Worm (Caenorhabditis elegans): ENCODE measurements around the gene C35D6.3.

The C35D6.3 gene

ce11 chrIV:16329159-16329558 lies 17.5 kb upstream of the C35D6.3 start, which contains the start of gene srz-74:
Gene srz-74 (plus strand): TSS chrIV:16329459.
- TF ChIP-seq lin-26 (GFP tag; IDR thresholded peaks at IDR 0.05) (no peak), cebp-2 (GFP tag; IDR thresholded peaks at IDR 0.05) (0 out of 2 replicates have a peak, but pooled peaks have one; percentile 14), F55B11.4 (tag; optimal IDR thresholded peaks at IDR 0.05; ENCODE audit: borderline replicate concordance, insufficient read depth) (no peak), egl-18 (GFP tag; IDR thresholded peaks at IDR 0.05) (no peak), lin-40 (tag; optimal IDR thresholded peaks at IDR 0.05) (no peak), sea-2 (GFP tag; IDR thresholded peaks at IDR 0.05) (no peak)

ce11 chrIV:16330508-16330907 lies 16.1 kb upstream of the C35D6.3 start:
- TF ChIP-seq atf-7 (tag; optimal IDR thresholded peaks at IDR 0.05) (no peak), B0336.3 (GFP tag; IDR thresholded peaks at IDR 0.05) (no peak), lin-26 (GFP tag; IDR thresholded peaks at IDR 0.05) (no peak), B0019.2 (GFP tag; conservative IDR thresholded peaks at IDR 0.05) (no peak), let-526 (GFP tag; IDR thresholded peaks at IDR 0.05) (no peak), somi-1 (GFP tag; optimal IDR thresholded peaks at IDR 0.05) (no peak), tbp1 (GFP tag; optimal IDR thresholded peaks at IDR 0.05) (no peak), rcor-1 (GFP tag; IDR thresholded peaks at IDR 0.05) (no peak), ztf-6 (GFP tag; IDR thresholded peaks at IDR 0.05) (no peak), chd-7 (tag; optimal IDR thresholded peaks at IDR 0.05) (no peak), mes-4 (tag; optimal IDR thresholded peaks at IDR 0.05) (no peak), egl-44 (GFP tag; IDR thresholded peaks at IDR 0.05) (no peak), snpc-4 (GFP tag; optimal IDR thresholded peaks at IDR 0.05) (no peak), snpc-4 (tag; optimal IDR thresholded peaks at IDR 0.05) (peak in 1 of 4 experiments; percentile 70), B0261.1 (tag; optimal IDR thresholded peaks at IDR 0.05) (no peak), hmg-1.2 (GFP tag; IDR thresholded peaks at IDR 0.05) (no peak), attf-6 (GFP tag; IDR thresholded peaks at IDR 0.05) (0 out of 2 replicates have a peak, but pooled peaks have one; percentile 19), attf-3 (GFP tag; conservative IDR thresholded peaks at IDR 0.05) (no peak), mel-28 (tag; optimal IDR thresholded peaks at IDR 0.05; ENCODE audit: borderline replicate concordance) (no peak), F37B4.10 (GFP tag; IDR thresholded peaks at IDR 0.05) (no peak), unc-62 (GFP tag; optimal IDR thresholded peaks at IDR 0.05) (no peak), dpff-1 (tag; optimal IDR thresholded peaks at IDR 0.05) (no peak), Y95B8A.8 (GFP tag; IDR thresholded peaks at IDR 0.05) (no peak), ztf-28 (GFP tag; IDR thresholded peaks at IDR 0.05) (0 out of 2 replicates have a peak, but pooled peaks have one; percentile 50)

ce11 chrIV:16332585-16332984 lies 14.0 kb upstream of the C35D6.3 start, which contains the start of gene srz-71:
Gene srz-71 (plus strand): TSS chrIV:16332885.
- no peak for TF ChIP-seq ceh-58 (GFP tag; IDR thresholded peaks at IDR 0.05)
- TF ChIP-seq snpc-4 (GFP tag; optimal IDR thresholded peaks at IDR 0.05), result no peak
- no peak for TF ChIP-seq snpc-4 (tag; optimal IDR thresholded peaks at IDR 0.05)
- TF ChIP-seq egrh-3 (GFP tag; IDR thresholded peaks at IDR 0.05), result no peak
- TF ChIP-seq ets-4 (GFP tag; optimal IDR thresholded peaks at IDR 0.05), result no peak
- no peak for TF ChIP-seq tbx-9 (tag; optimal IDR thresholded peaks at IDR 0.05; ENCODE audit: borderline replicate concordance)
- no peak for TF ChIP-seq madf-3 (GFP tag; IDR thresholded peaks at IDR 0.05)
- TF ChIP-seq mes-4 (tag; optimal IDR thresholded peaks at IDR 0.05), result no peak
- no peak for TF ChIP-seq F52B5.7 (tag; optimal IDR thresholded peaks at IDR 0.05)
- no peak for TF ChIP-seq zfh-2 (GFP tag; conservative IDR thresholded peaks at IDR 0.05)
- TF ChIP-seq F55B11.4 (tag; optimal IDR thresholded peaks at IDR 0.05; ENCODE audit: borderline replicate concordance, insufficient read depth), result no peak
- TF ChIP-seq F33H1.4 (GFP tag; IDR thresholded peaks at IDR 0.05), result no peak
- TF ChIP-seq hlh-12 (tag; optimal IDR thresholded peaks at IDR 0.05), result no peak
- TF ChIP-seq B0261.1 (tag; optimal IDR thresholded peaks at IDR 0.05), result no peak
- no peak for TF ChIP-seq lin-54 (GFP tag; optimal IDR thresholded peaks at IDR 0.05)
- TF ChIP-seq hrde-1 (tag; optimal IDR thresholded peaks at IDR 0.05; ENCODE audit: borderline replicate concordance), result no peak
- no peak for TF ChIP-seq C06A6.2 (GFP tag; conservative IDR thresholded peaks at IDR 0.05)
- TF ChIP-seq ztf-26 (tag; optimal IDR thresholded peaks at IDR 0.05), result no peak
- no peak for TF ChIP-seq attf-6 (GFP tag; IDR thresholded peaks at IDR 0.05)
- no peak for TF ChIP-seq attf-5 (GFP tag; optimal IDR thresholded peaks at IDR 0.05)
- no peak for TF ChIP-seq B0019.2 (GFP tag; conservative IDR thresholded peaks at IDR 0.05)
